Fruit fly (Drosophila melanogaster): ENCODE data around the gene Elp1.

Elp1 gene

dm6 chr3R:11617363-11617762, 33.4 kb upstream of the Elp1 start (continued):
- TF ChIP-seq CG7928 (GFP tag; optimal IDR thresholded peaks at IDR 0.05) (no peak), her (GFP tag; optimal IDR thresholded peaks at IDR 0.05) (no peak), HmgD (GFP tag; optimal IDR thresholded peaks at IDR 0.05) (no peak), CG43689 (GFP tag; IDR thresholded peaks at IDR 0.05) (no peak), gem (tag; optimal IDR thresholded peaks at IDR 0.05) (peak; percentile 75), bsh (GFP tag; optimal IDR thresholded peaks at IDR 0.05) (peak; percentile 33 to 83), CG4424 (GFP tag; optimal IDR thresholded peaks at IDR 0.05) (peak; percentile 56), kah (GFP tag; optimal IDR thresholded peaks at IDR 0.05) (no peak), slp2 (GFP tag; optimal IDR thresholded peaks at IDR 0.05) (no peak), CG5245 (GFP tag; optimal IDR thresholded peaks at IDR 0.05) (peak; percentile 16), CG15073 (GFP tag; optimal IDR thresholded peaks at IDR 0.05) (no peak), CG10431 (GFP tag; optimal IDR thresholded peaks at IDR 0.05) (peak; percentile 26), H2.0 (GFP tag; IDR thresholded peaks at IDR 0.05) (0 out of 2 replicates have a peak, but pooled peaks have one; percentile 10), CG8290 (GFP tag; optimal IDR thresholded peaks at IDR 0.05) (no peak), CG8290 (tag; optimal IDR thresholded peaks at IDR 0.05) (no peak), klu (GFP tag; IDR thresholded peaks at IDR 0.05) (no peak), CG30403 (GFP tag; optimal IDR thresholded peaks at IDR 0.05) (peak; percentile 45), nerfin-1 (tag; optimal IDR thresholded peaks at IDR 0.05) (peak; percentile 17), CG6765 (GFP tag; optimal IDR thresholded peaks at IDR 0.05) (no peak), Optix (GFP tag; IDR thresholded peaks at IDR 0.05) (no peak), CG15011 (GFP tag; optimal IDR thresholded peaks at IDR 0.05) (no peak), CG31224 (GFP tag; IDR thresholded peaks at IDR 0.05) (no peak), CG16815 (GFP tag; optimal IDR thresholded peaks at IDR 0.05) (peak; percentile 48), sim (GFP tag; IDR thresholded peaks at IDR 0.05) (no peak), fd96Cb (tag; optimal IDR thresholded peaks at IDR 0.05) (peak; percentile 46), Deaf1 (tag; optimal IDR thresholded peaks at IDR 0.05) (no peak), Spps (tag; optimal IDR thresholded peaks at IDR 0.05) (peak; percentile 33), zfh1 (GFP tag; IDR thresholded peaks at IDR 0.05) (peak; percentile 60; the same call in 1 of the 3 replicates), Xbp1 (GFP tag; optimal IDR thresholded peaks at IDR 0.05) (peak; percentile 30), pzg (GFP tag; optimal IDR thresholded peaks at IDR 0.05) (no peak), Opbp (GFP tag; IDR thresholded peaks at IDR 0.05; ENCODE audit: partially characterized antibody) (no peak), sens (GFP tag) (peak; percentile 88), CG10267 (tag; optimal IDR thresholded peaks at IDR 0.05) (peak; percentile 52), lilli (GFP tag; optimal IDR thresholded peaks at IDR 0.05) (peak; percentile 25), CTCF (GFP tag; optimal IDR thresholded peaks at IDR 0.05) (no peak), Six4 (GFP tag; optimal IDR thresholded peaks at IDR 0.05) (peak; percentile 38), CG2199 (GFP tag; IDR thresholded peaks at IDR 0.05) (no peak), CG2875 (GFP tag; optimal IDR thresholded peaks at IDR 0.05) (peak; percentile 52), Mes4 (GFP tag; optimal IDR thresholded peaks at IDR 0.05) (peak; percentile 4), twi (tag; optimal IDR thresholded peaks at IDR 0.05) (peak; percentile 24), CG30020 (tag; optimal IDR thresholded peaks at IDR 0.05) (peak; percentile 10), ind (GFP tag; optimal IDR thresholded peaks at IDR 0.05) (peak; percentile 5), CG12219 (GFP tag; optimal IDR thresholded peaks at IDR 0.05) (peak; percentile 4), CG13424 (tag; optimal IDR thresholded peaks at IDR 0.05) (peak; percentile 35), tup (GFP tag; optimal IDR thresholded peaks at IDR 0.05) (no peak), knrl (GFP tag; IDR thresholded peaks at IDR 0.05; ENCODE audit: partially characterized antibody) (no peak), CG11504 (tag; optimal IDR thresholded peaks at IDR 0.05) (peak; percentile 53), CG12391 (tag; optimal IDR thresholded peaks at IDR 0.05) (peak; percentile 64), pb (GFP tag; optimal IDR thresholded peaks at IDR 0.05) (no peak), CG6689 (GFP tag; IDR thresholded peaks at IDR 0.05) (peak; percentile 39; the same call in 1 of the 2 replicates), CG7987 (GFP tag; optimal IDR thresholded peaks at IDR 0.05) (no peak), zen (tag; optimal IDR thresholded peaks at IDR 0.05) (peak; percentile 33)
